Fruit fly (Drosophila melanogaster): ENCODE results near the gene unk.
A peak's percentile ranks its signal among the peaks of the same experiment; 100 is the strongest.

DNA sequence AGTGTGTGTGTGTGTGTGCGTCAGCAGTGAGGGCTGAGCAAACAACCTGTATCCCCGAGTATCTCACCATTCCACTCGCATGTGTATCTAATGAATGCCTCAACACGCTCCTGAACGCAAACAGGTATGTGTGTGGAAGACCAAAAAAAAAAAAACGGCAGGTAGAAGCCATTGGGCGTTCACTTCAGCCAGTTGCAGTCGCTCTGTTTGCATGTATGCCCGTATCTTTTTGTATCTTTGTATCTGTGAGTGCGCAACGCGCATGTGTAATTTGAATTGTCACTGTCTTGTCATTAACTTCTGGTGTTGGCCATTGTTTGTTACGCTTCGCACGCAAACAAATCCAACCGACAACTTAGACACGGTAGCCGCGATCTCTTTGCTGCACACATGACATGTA, 35.7 kb upstream of the unk start:
- TF ChIP-seq CG8159 (tag; optimal IDR thresholded peaks at IDR 0.05) (no peak), CG32121 (GFP tag; IDR thresholded peaks at IDR 0.05) (no peak), Pif1B (GFP tag; optimal IDR thresholded peaks at IDR 0.05) (no peak), Pif1A (GFP tag; optimal IDR thresholded peaks at IDR 0.05) (no peak), CG14655 (GFP tag; optimal IDR thresholded peaks at IDR 0.05) (no peak), CG15710 (tag; optimal IDR thresholded peaks at IDR 0.05) (no peak), rn (GFP tag; IDR thresholded peaks at IDR 0.05) (no peak), Ets98B (GFP tag; IDR thresholded peaks at IDR 0.05) (no peak), fd96Ca (GFP tag; IDR thresholded peaks at IDR 0.05) (0 out of 3 replicates have a peak, but pooled peaks have one; percentile 29), CG34367 (tag; optimal IDR thresholded peaks at IDR 0.05) (no peak), CG8301 (tag; optimal IDR thresholded peaks at IDR 0.05) (no peak), D1 (tag; optimal IDR thresholded peaks at IDR 0.05) (no peak)

Data from whole organism, pupa.